Fruit fly (Drosophila melanogaster) whole organism, embryonic: Measurements from ENCODE around the gene CG4332.

Experiments used
- BtbVII ChIP-seq: fragments of 200-800 bp; sonication (Bioruptor generic); optimal IDR thresholded peaks from 3 replicates; lab custom pipeline; 2017; ENCODE audit warnings: missing biosample characterization, mild to moderate bottlenecking, missing genetic modification characterization
- CG13424 ChIP-seq: fragments of 200-800 bp; sonication (Bioruptor generic); optimal IDR thresholded peaks from 2 replicates; lab custom pipeline; 2019; ENCODE audit warnings: missing biosample characterization, mild to moderate bottlenecking, missing genetic modification characterization, moderate library complexity
- CG13624 ChIP-seq: fragments of 200-800 bp; sonication (Bioruptor generic); optimal IDR thresholded peaks from 2 replicates; lab custom pipeline; 2016; ENCODE audit warnings: missing biosample characterization, missing genetic modification characterization
- CG14860 ChIP-seq: fragments of 200-800 bp; sonication (Bioruptor generic); IDR thresholded peaks from 3 replicates; pipeline ENCODE4 v1.3.6; 2022; ENCODE audit warnings: missing biosample characterization, missing genetic modification characterization; ENCODE audit not compliant: partially characterized antibody
- CG16813 ChIP-seq: fragments of 200-800 bp; sonication (Bioruptor generic); IDR thresholded peaks from 3 replicates; pipeline ENCODE4 v1.3.6; 2022; ENCODE audit warnings: missing biosample characterization, missing genetic modification characterization; ENCODE audit not compliant: partially characterized antibody
- CG17328 ChIP-seq: fragments of 200-800 bp; sonication (Bioruptor generic); IDR thresholded peaks from 2 replicates; pipeline ENCODE4 v1.3.6; 2022; ENCODE audit warnings: missing biosample characterization, missing genetic modification characterization
- CG17361 ChIP-seq: fragments of 200-800 bp; sonication (Bioruptor generic); IDR thresholded peaks from 3 replicates; pipeline ENCODE4 v1.3.6; 2022; ENCODE audit warnings: missing biosample characterization, missing genetic modification characterization
- CG18262 ChIP-seq: fragments of 200-800 bp; optimal IDR thresholded peaks from 3 replicates; lab custom pipeline; 2019; ENCODE audit warnings: missing biosample characterization, mild to moderate bottlenecking, missing genetic modification characterization, moderate library complexity
- CG2678 ChIP-seq: fragments of 200-800 bp; sonication (Bioruptor generic); optimal IDR thresholded peaks from 3 replicates; lab custom pipeline; 2019; ENCODE audit warnings: missing biosample characterization, mild to moderate bottlenecking, missing genetic modification characterization, moderate library complexity
- CG31441 ChIP-seq: fragments of 200-800 bp; sonication (Bioruptor generic); IDR thresholded peaks from 2 replicates; pipeline ENCODE4 v1.3.6; 2022; ENCODE audit warnings: missing biosample characterization, missing genetic modification characterization
- CG3995 ChIP-seq: fragments of 200-800 bp; sonication (Bioruptor generic); optimal IDR thresholded peaks from 3 replicates; lab custom pipeline; 2016; ENCODE audit warnings: missing biosample characterization, missing genetic modification characterization
- CG4404 ChIP-seq: fragments of 200-800 bp; sonication (Bioruptor generic); IDR thresholded peaks from 2 replicates; pipeline ENCODE4 v1.3.6; 2022; ENCODE audit warnings: missing biosample characterization, missing genetic modification characterization
- CG4707 ChIP-seq: fragments of 200-800 bp; sonication (Bioruptor generic); optimal IDR thresholded peaks from 2 replicates; lab custom pipeline; 2018; ENCODE audit warnings: missing biosample characterization, mild to moderate bottlenecking, missing genetic modification characterization, moderate library complexity
- CG6175 ChIP-seq: fragments of 200-800 bp; sonication (Bioruptor generic); IDR thresholded peaks from 3 replicates; pipeline ENCODE4 v1.3.6; 2022; ENCODE audit warnings: missing biosample characterization, missing genetic modification characterization
- CG7839 ChIP-seq: fragments of 200-800 bp; sonication (Bioruptor generic); optimal IDR thresholded peaks from 3 replicates; lab custom pipeline; 2018; ENCODE audit warnings: missing biosample characterization, mild to moderate bottlenecking, missing genetic modification characterization, moderate library complexity
- CkIIα-i1 ChIP-seq: fragments of 200-800 bp; sonication (Bioruptor generic); IDR thresholded peaks from 2 replicates; pipeline ENCODE4 v1.3.6; 2022; ENCODE audit warnings: missing biosample characterization, missing genetic modification characterization
- D19A ChIP-seq: fragments of 200-800 bp; optimal IDR thresholded peaks from 3 replicates; lab custom pipeline; 2019; ENCODE audit warnings: missing biosample characterization, mild to moderate bottlenecking, missing genetic modification characterization, moderate library complexity
- Dip2 ChIP-seq: fragments of 200-800 bp; sonication (Bioruptor generic); IDR thresholded peaks from 2 replicates; pipeline ENCODE4 v1.3.6; 2022; ENCODE audit warnings: missing biosample characterization, missing genetic modification characterization
- Ets97D ChIP-seq: fragments of 200-800 bp; sonication (Bioruptor generic); optimal IDR thresholded peaks from 3 replicates; lab custom pipeline; 2016; ENCODE audit warnings: missing biosample characterization, missing genetic modification characterization
- H2.0 ChIP-seq: fragments of 200-800 bp; sonication (Bioruptor generic); IDR thresholded peaks from 2 replicates; pipeline ENCODE4 v1.3.6; 2022; ENCODE audit warnings: missing biosample characterization, missing genetic modification characterization
- HHEX ChIP-seq: fragments of 200-800 bp; sonication (Bioruptor generic); optimal IDR thresholded peaks from 3 replicates; lab custom pipeline; 2017; ENCODE audit warnings: missing biosample characterization, mild to moderate bottlenecking, missing genetic modification characterization, missing genetic modification reagents
- HLHmδ ChIP-seq: fragments of 200-800 bp; sonication (Bioruptor generic); optimal IDR thresholded peaks from 2 replicates; lab custom pipeline; 2018; ENCODE audit warnings: missing biosample characterization, mild to moderate bottlenecking, missing genetic modification characterization, moderate library complexity
- Hr3 ChIP-seq: fragments of 200-800 bp; sonication (Bioruptor generic); optimal IDR thresholded peaks from 3 replicates; lab custom pipeline; 2016; ENCODE audit warnings: missing biosample characterization, missing genetic modification characterization
- Hr51 ChIP-seq, 2 experiments: fragments of 200-800 bp; sonication (Bioruptor generic); optimal IDR thresholded peaks; 2 replicates in 1 of 2; 3 replicates in 1 of 2; lab custom pipeline; 2016 to 2018; ENCODE audit warnings: missing biosample characterization in 2 of 2, missing genetic modification characterization in 2 of 2, mild to moderate bottlenecking in 1 of 2, moderate library complexity in 1 of 2
- Med ChIP-seq: fragments of 200-800 bp; sonication (Bioruptor generic); peaks from one replicate; lab custom pipeline; 2016; ENCODE audit warnings: missing biosample characterization, missing genetic modification characterization, mild to moderate bottlenecking, inconsistent platforms, moderate library complexity
- NC2α ChIP-seq: fragments of 200-800 bp; sonication (Bioruptor generic); optimal IDR thresholded peaks from 2 replicates; lab custom pipeline; 2016; ENCODE audit warnings: missing biosample characterization, missing genetic modification characterization
- PHDP ChIP-seq: fragments of 200-800 bp; sonication (Bioruptor generic); optimal IDR thresholded peaks from 3 replicates; lab custom pipeline; 2018; ENCODE audit warnings: missing biosample characterization, mild to moderate bottlenecking, missing genetic modification characterization, moderate library complexity
- Ptx1 ChIP-seq: fragments of 200-800 bp; sonication (Bioruptor generic); IDR thresholded peaks from 2 replicates; pipeline ENCODE4 v1.3.6; 2022; ENCODE audit warnings: missing biosample characterization, missing genetic modification characterization
- Sox100B ChIP-seq: fragments of 200-800 bp; sonication (Bioruptor generic); optimal IDR thresholded peaks from 3 replicates; lab custom pipeline; 2018; ENCODE audit warnings: missing biosample characterization, mild to moderate bottlenecking, missing genetic modification characterization
- ab ChIP-seq: fragments of 200-800 bp; sonication (Bioruptor generic); optimal IDR thresholded peaks from 2 replicates; lab custom pipeline; 2016; ENCODE audit warnings: missing biosample characterization, missing genetic modification characterization
- ara ChIP-seq: fragments of 200-800 bp; sonication (Bioruptor generic); IDR thresholded peaks from 2 replicates; pipeline ENCODE4 v1.3.6; 2022; ENCODE audit warnings: missing biosample characterization, missing genetic modification characterization
- bab2 ChIP-seq: fragments of 200-800 bp; sonication (Bioruptor generic); optimal IDR thresholded peaks from 2 replicates; lab custom pipeline; 2016; ENCODE audit warnings: missing biosample characterization, missing genetic modification characterization
- bsh ChIP-seq, 2 experiments: fragments of 200-800 bp; sonication (Bioruptor generic); optimal IDR thresholded peaks; 2 replicates each; lab custom pipeline; 2017 to 2018; ENCODE audit warnings: mild to moderate bottlenecking in 2 of 2, missing biosample characterization in 2 of 2, missing genetic modification characterization in 2 of 2, moderate library complexity in 1 of 2
- chm ChIP-seq: fragments of 200-800 bp; sonication (Bioruptor generic); IDR thresholded peaks from 2 replicates; pipeline ENCODE4 v1.3.6; 2022; ENCODE audit warnings: missing biosample characterization, missing genetic modification characterization
- gem ChIP-seq: fragments of 200-800 bp; sonication (Bioruptor generic); optimal IDR thresholded peaks from 2 replicates; lab custom pipeline; 2019; ENCODE audit warnings: missing biosample characterization, mild to moderate bottlenecking, missing genetic modification characterization, moderate library complexity
- ind ChIP-seq: fragments of 200-800 bp; sonication (Bioruptor generic); optimal IDR thresholded peaks from 3 replicates; lab custom pipeline; 2016; ENCODE audit warnings: missing biosample characterization, missing genetic modification characterization
- nmo ChIP-seq: fragments of 200-800 bp; sonication (Bioruptor generic); optimal IDR thresholded peaks from 2 replicates; lab custom pipeline; 2018; ENCODE audit warnings: missing biosample characterization, mild to moderate bottlenecking, missing genetic modification characterization, moderate library complexity
- nom ChIP-seq: fragments of 200-800 bp; sonication (Bioruptor generic); optimal IDR thresholded peaks from 2 replicates; lab custom pipeline; 2017; ENCODE audit warnings: missing biosample characterization, missing genetic modification characterization, mild to moderate bottlenecking, moderate library complexity, missing genetic modification reagents
- oc ChIP-seq: fragments of 200-800 bp; sonication (Bioruptor generic); optimal IDR thresholded peaks from 2 replicates; lab custom pipeline; 2018; ENCODE audit warnings: missing biosample characterization, mild to moderate bottlenecking, missing genetic modification characterization, moderate library complexity
- phol ChIP-seq: fragments of 200-800 bp; sonication (Bioruptor generic); optimal IDR thresholded peaks from 3 replicates; lab custom pipeline; 2018; ENCODE audit warnings: missing biosample characterization, mild to moderate bottlenecking, missing genetic modification characterization, moderate library complexity
- sens ChIP-seq: fragments of 200-800 bp; sonication (Bioruptor generic); peaks from one replicate; lab custom pipeline; 2016; ENCODE audit warnings: missing biosample characterization, missing genetic modification characterization
- slou ChIP-seq: fragments of 200-800 bp; sonication (Bioruptor generic); optimal IDR thresholded peaks from 3 replicates; lab custom pipeline; 2016; ENCODE audit warnings: missing biosample characterization, missing genetic modification characterization

Gene CG4332

DNA sequence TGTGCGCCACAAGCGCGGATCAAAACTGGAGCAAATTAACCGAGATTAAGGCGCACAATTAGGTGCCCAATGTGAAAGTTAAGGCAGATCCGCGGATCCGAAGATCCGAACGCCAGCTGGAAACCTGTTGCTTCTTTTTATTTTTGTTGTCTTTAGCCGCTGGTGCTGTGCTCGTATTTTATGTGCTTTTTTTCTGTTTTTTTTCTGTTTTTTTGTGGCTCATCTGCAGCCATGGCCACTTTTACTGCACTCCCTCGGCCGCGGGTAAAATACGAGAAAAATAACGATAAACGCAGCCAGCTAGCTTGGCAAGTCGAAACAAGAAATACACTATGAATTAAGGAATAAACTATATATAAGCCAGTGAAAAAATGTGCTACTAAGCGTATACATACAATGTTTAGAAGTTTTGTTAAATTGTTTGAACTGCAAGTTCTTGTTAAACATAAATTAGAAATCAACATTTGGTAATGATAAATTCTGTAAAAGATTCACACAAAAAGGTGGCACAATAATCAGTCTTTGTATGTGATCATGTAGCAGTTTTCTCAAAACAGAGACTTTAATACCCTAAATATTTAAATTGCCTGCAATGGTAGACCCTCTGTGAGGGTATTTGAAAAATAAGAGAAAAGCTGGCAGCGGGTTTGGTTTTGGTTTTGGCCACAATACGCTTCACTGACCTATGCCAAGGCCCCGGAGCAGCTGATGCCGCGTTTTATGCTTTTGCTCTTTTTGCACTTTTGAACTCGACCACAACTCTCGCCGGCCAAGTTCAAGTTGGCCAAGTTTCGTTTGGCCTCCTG lies 38.2 kb upstream of the CG4332 start (continued):
- TF ChIP-seq CG14860 (GFP tag; lab: Robert Waterston, UW) (no peak), D19A (tag; lab: Kevin White, UChicago) (peak; percentile 69), bsh (GFP tag; optimal IDR thresholded peaks at IDR 0.05; lab: Kevin White, UChicago) (peak in 1 of 2 experiments; percentile 7), Hr51 (GFP tag; optimal IDR thresholded peaks at IDR 0.05; lab: Kevin White, UChicago) (peak in 1 of 2 experiments; percentile 16), Ets97D (GFP tag; lab: Kevin White, UChicago) (no peak), CG7839 (tag; lab: Kevin White, UChicago) (peak; percentile 5), chm (GFP tag; lab: Robert Waterston, UW) (no peak), CG13624 (GFP tag; lab: Kevin White, UChicago) (no peak), ab (GFP tag; lab: Kevin White, UChicago) (no peak), BtbVII (GFP tag; lab: Kevin White, UChicago) (no peak), NC2α (GFP tag; lab: Kevin White, UChicago) (no peak), HLHmδ (GFP tag; lab: Kevin White, UChicago) (no peak), oc (tag; lab: Kevin White, UChicago) (no peak), slou (GFP tag; lab: Kevin White, UChicago) (no peak), Hr3 (GFP tag; lab: Kevin White, UChicago) (no peak), CG13424 (tag; lab: Kevin White, UChicago) (peak; percentile 5), CG17361 (GFP tag; lab: Robert Waterston, UW) (peak; percentile 35; the same call in 2 of the 3 replicates), nmo (GFP tag; lab: Kevin White, UChicago) (peak; percentile 11), ind (GFP tag; lab: Kevin White, UChicago) (no peak), CG2678 (tag; lab: Kevin White, UChicago) (peak; percentile 10), HHEX (no peak), H2.0 (GFP tag; lab: Robert Waterston, UW) (no peak), ara (no peak), CG16813 (no peak), CG18262 (peak; percentile 27), Sox100B (GFP tag; lab: Kevin White, UChicago) (peak; percentile 11), PHDP (tag; lab: Kevin White, UChicago) (no peak), bab2 (GFP tag; lab: Kevin White, UChicago) (peak; percentile 3), CG6175 (GFP tag; lab: Robert Waterston, UW) (no peak), CG17328 (GFP tag; lab: Robert Waterston, UW) (no peak), CG4707 (no peak), sens (GFP tag; lab: Kevin White, UChicago) (peak; percentile 66), Med (GFP tag; lab: Kevin White, UChicago) (peak; percentile 57), Ptx1 (no peak), phol (tag; lab: Kevin White, UChicago) (peak; percentile 3), CG4404 (no peak), Dip2 (GFP tag; lab: Robert Waterston, UW) (no peak), gem (tag; lab: Kevin White, UChicago) (peak; percentile 21), nom (GFP tag; lab: Kevin White, UChicago) (peak; percentile 92), CG31441 (GFP tag; lab: Robert Waterston, UW) (peak; percentile 36; the same call in 1 of the 2 replicates), CkIIα-i1 (GFP tag; lab: Robert Waterston, UW) (no peak), CG3995 (GFP tag; lab: Kevin White, UChicago) (no peak)
- TF ChIP-seq, all 482 proteins: peak for 21
